Worm (Caenorhabditis elegans): ENCODE results near the gene dph-3.

DNA sequence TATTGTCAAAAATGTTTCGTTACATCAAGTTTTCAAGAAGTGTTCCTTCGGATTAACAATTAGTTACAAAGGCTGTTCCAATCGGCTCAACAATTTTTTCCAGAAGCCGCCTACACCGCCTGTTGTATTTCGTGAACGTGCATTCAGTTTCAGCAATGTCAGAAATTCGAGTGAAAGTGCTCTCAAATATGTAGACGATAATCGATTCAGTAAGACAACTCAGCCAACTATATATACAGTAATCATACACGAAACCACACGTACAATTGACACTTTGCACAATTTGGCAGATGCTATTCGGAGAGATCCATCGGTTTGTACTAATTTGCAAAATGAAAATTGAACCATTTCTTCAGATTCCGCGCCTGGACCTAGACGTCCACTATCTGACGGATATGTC lies 10.4 kb upstream of the dph-3 start:
- TF ChIP-seq med-1 (GFP tag; optimal IDR thresholded peaks at IDR 0.05; ENCODE audit: insufficient read depth) (no peak), flt-1 (GFP tag; IDR thresholded peaks at IDR 0.05) (no peak), T22C8.4 (GFP tag; IDR thresholded peaks at IDR 0.05) (no peak), klf-2 (GFP tag; conservative IDR thresholded peaks at IDR 0.05) (no peak), ztf-23 (GFP tag; IDR thresholded peaks at IDR 0.05) (no peak), tab-1 (GFP tag; IDR thresholded peaks at IDR 0.05) (no peak)

Measured in whole organism, midembryonic.